Worm (Caenorhabditis elegans) whole organism, early embryonic: ENCODE results near the gene F56D6.18.
"Not testable (repeated sequence)": the region's sequence is repeated elsewhere in the genome, so short reads cannot be mapped to it uniquely, and the experiment has no call there.

ENCODE experiments used
- B0310.2 ChIP-seq: sonication (generic microtip); optimal IDR thresholded peaks from 2 replicates; lab custom pipeline; 2016; ENCODE audit warnings: mild to moderate bottlenecking, missing genetic modification characterization, missing compliant biosample characterization
- F13C5.2 ChIP-seq: sonication (generic microtip); optimal IDR thresholded peaks from 2 replicates; lab custom pipeline; 2017; ENCODE audit warnings: mild to moderate bottlenecking, missing genetic modification characterization, inconsistent platforms, missing compliant biosample characterization
- aly-1 ChIP-seq: sonication (generic microtip); optimal IDR thresholded peaks from 2 replicates; lab custom pipeline; 2016; ENCODE audit warnings: missing genetic modification characterization, missing compliant biosample characterization
- ama-1 ChIP-seq: fragments of 150-350 bp; optimal IDR thresholded peaks from 2 replicates; lab custom pipeline; 2014
- ceh-13 ChIP-seq: fragments of 200-800 bp; sonication (Bioruptor generic); optimal IDR thresholded peaks from 2 replicates; lab custom pipeline; 2018; ENCODE audit warnings: mild to moderate bottlenecking, missing genetic modification characterization, missing compliant biosample characterization
- ceh-36 ChIP-seq: sonication (generic microtip); optimal IDR thresholded peaks from 2 replicates; lab custom pipeline; 2016; ENCODE audit warnings: missing genetic modification characterization, inconsistent platforms, missing compliant biosample characterization
- ets-7 ChIP-seq: sonication (generic microtip); optimal IDR thresholded peaks from 2 replicates; lab custom pipeline; 2016; ENCODE audit warnings: missing genotype, missing genetic modification characterization, missing compliant biosample characterization
- flt-1 ChIP-seq: fragments of 200-800 bp; sonication (Bioruptor generic); IDR thresholded peaks from 2 replicates; pipeline ENCODE4 v1.3.6; 2022; ENCODE audit warnings: missing genetic modification characterization, missing compliant biosample characterization
- hmbx-1 ChIP-seq: sonication (generic microtip); optimal IDR thresholded peaks from 2 replicates; lab custom pipeline; 2016; ENCODE audit warnings: mild to moderate bottlenecking, missing genetic modification characterization, missing compliant biosample characterization
- hmg-4 ChIP-seq: fragments of 200-800 bp; sonication (Bioruptor generic); optimal IDR thresholded peaks from 2 replicates; lab custom pipeline; 2018; ENCODE audit warnings: mild to moderate bottlenecking, missing genetic modification characterization, missing compliant biosample characterization
- hnd-1 ChIP-seq: sonication (generic microtip); optimal IDR thresholded peaks from 2 replicates; lab custom pipeline; 2016; ENCODE audit warnings: missing genetic modification characterization, missing compliant biosample characterization
- pes-1 ChIP-seq: fragments of 200-800 bp; sonication (Bioruptor generic); IDR thresholded peaks from 2 replicates; pipeline ENCODE4 v1.3.6; 2022; ENCODE audit warnings: missing genetic modification reagents, missing genetic modification characterization, missing compliant biosample characterization
- scrt-1 ChIP-seq: fragments of 200-800 bp; sonication (Bioruptor generic); IDR thresholded peaks from 2 replicates; pipeline ENCODE4 v1.3.6; 2022; ENCODE audit warnings: missing genetic modification characterization, missing compliant biosample characterization
- sea-1 ChIP-seq: fragments of 200-800 bp; sonication (Bioruptor generic); conservative IDR thresholded peaks from 2 replicates; pipeline ENCODE4 v1.3.6; 2022; ENCODE audit warnings: missing genetic modification characterization, missing compliant biosample characterization
- tbx-11 ChIP-seq: fragments of 200-800 bp; sonication (Bioruptor generic); IDR thresholded peaks from 2 replicates; pipeline ENCODE4 v1.3.6; 2022; ENCODE audit warnings: missing genetic modification characterization, missing compliant biosample characterization
- tbx-37 ChIP-seq: fragments of 200-800 bp; sonication (Bioruptor generic); conservative IDR thresholded peaks from 2 replicates; pipeline ENCODE4 v1.3.6; 2022; ENCODE audit warnings: missing genetic modification reagents, missing genetic modification characterization, missing compliant biosample characterization
- tra-4 ChIP-seq: sonication (generic microtip); optimal IDR thresholded peaks from 2 replicates; lab custom pipeline; 2017; ENCODE audit warnings: missing genetic modification characterization, missing compliant biosample characterization

F56D6.18 gene

DNA sequence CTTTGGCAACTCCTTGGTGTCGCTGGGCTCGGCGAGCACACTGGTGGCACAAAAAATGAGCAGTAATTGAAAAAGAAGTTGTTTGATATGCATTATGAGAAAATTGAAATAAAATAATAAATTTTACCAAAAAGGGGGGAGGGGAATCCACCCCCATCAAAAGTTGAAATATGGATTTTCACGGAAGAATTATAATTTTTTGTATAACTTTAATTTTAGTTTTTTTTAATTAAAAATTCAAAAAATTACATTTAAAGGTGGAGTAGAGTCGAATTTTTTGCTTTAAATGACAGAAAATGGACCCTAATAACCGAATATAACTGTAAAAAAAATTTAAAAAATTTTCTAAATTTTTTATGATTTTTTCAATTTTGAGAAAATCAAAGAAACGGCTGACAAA is at the start of gene F56D6.18:
Gene F56D6.18 (minus strand): TSS at position 101 of the 400 bp plus-strand sequence.
- TF ChIP-seq ets-7 (tag; lab: Kevin White, UChicago); sea-1 (GFP tag; lab: Robert Waterston, UW); hnd-1 (tag; lab: Kevin White, UChicago): not testable (repeated sequence)

DNA sequence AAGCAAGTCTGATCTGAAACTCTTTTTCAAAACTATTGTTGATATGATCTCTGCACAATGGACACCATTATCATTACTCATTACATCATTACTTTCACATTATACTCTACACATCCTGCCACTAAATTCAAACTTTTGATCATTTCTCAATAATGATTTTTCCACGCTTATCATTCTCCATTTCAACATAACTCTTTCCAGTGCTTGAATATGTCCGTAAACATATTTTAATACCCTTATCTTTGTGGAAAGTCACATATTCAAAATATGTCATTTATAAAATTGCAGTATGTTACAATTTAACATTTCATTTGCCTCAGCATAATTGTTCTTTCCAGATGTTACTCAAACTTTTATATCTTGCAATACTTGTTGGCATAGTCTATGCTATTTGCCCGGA is 48.6 kb upstream of the F56D6.18 start, which contains the start of gene clec-75:
Gene clec-75 (plus strand): TSS at position 339 of the 400 bp plus-strand sequence.
- TF ChIP-seq pes-1 (GFP tag; lab: Robert Waterston, UW), result no peak
- no peak for TF ChIP-seq tbx-11 (GFP tag; lab: Robert Waterston, UW)
- no peak for TF ChIP-seq ceh-13 (GFP tag; lab: Kevin White, UChicago)
- no peak for TF ChIP-seq hmg-4
- no peak for TF ChIP-seq tra-4 (tag; lab: Kevin White, UChicago)
- no peak for TF ChIP-seq ceh-36 (tag; lab: Kevin White, UChicago)
- no peak for TF ChIP-seq tbx-37 (GFP tag; lab: Robert Waterston, UW)
- TF ChIP-seq ama-1 (lab: Kevin White, UChicago), result no peak
- no peak for TF ChIP-seq sea-1 (GFP tag; lab: Robert Waterston, UW)
- TF ChIP-seq scrt-1 (GFP tag; lab: Robert Waterston, UW), result no peak
- no peak for TF ChIP-seq B0310.2 (tag; lab: Kevin White, UChicago)
- no peak for TF ChIP-seq aly-1

DNA sequence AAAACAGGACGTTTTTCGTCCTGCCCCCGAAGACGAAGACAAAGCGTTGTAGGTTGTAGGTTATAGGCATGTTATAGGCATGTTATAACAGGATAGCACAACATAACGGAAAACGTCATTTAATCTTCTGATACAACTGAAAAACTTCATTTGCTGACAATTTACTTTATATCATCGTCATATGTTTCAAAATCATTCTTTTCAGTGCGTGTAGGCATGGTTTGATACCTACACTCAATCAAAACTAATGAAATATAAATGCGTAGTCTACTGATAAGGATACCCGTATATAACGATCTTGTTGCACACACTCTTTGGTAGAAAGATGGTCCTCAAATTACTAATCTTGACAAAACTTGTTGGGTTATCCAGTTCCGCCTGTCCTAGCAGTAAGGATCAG is 45.0 kb upstream of the F56D6.18 start, which contains the start of gene clec-74:
Gene clec-74 (plus strand): TSS at position 301 of the 400 bp plus-strand sequence.
- TF ChIP-seq ama-1 (lab: Kevin White, UChicago), result no peak
- TF ChIP-seq ceh-13 (GFP tag; lab: Kevin White, UChicago), result no peak
- no peak for TF ChIP-seq aly-1
- no peak for TF ChIP-seq ets-7 (tag; lab: Kevin White, UChicago)
- TF ChIP-seq tra-4 (tag; lab: Kevin White, UChicago), result no peak
- no peak for TF ChIP-seq ceh-36 (tag; lab: Kevin White, UChicago)

DNA sequence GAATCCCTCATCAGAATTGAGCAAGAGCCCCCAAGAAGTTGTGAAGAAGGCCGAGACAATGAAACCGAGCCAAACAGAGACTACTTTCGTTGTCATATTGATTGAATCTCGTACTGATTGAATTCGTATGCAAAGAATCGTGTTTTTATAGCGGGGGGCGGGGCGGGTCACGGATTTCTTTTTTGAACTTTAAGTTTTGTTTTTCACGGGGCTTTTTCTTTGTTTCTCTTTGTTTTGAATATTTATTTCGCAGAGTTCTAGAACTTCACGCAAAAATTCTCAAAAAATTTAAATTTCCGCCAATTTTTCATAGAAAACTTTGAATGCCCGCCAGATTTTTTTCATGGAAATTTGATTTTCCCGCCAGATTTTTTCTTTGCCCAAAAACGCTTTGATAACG is 44.3 kb upstream of the F56D6.18 start, which contains the start of gene clec-73:
Gene clec-73 (minus strand): TSS at position 101 of the 400 bp plus-strand sequence.
- TF ChIP-seq pes-1 (GFP tag; lab: Robert Waterston, UW) (no peak), tbx-11 (GFP tag; lab: Robert Waterston, UW) (no peak), tbx-37 (GFP tag; lab: Robert Waterston, UW) (no peak), ets-7 (tag; lab: Kevin White, UChicago) (no peak), ceh-13 (GFP tag; lab: Kevin White, UChicago) (no peak), flt-1 (GFP tag; lab: Robert Waterston, UW) (no peak), ceh-36 (tag; lab: Kevin White, UChicago) (no peak), scrt-1 (GFP tag; lab: Robert Waterston, UW) (no peak), aly-1 (no peak), F13C5.2 (tag; lab: Kevin White, UChicago) (no peak), tra-4 (tag; lab: Kevin White, UChicago) (no peak), hnd-1 (tag; lab: Kevin White, UChicago) (no peak), hmbx-1 (tag; lab: Kevin White, UChicago) (no peak), sea-1 (GFP tag; lab: Robert Waterston, UW) (no peak), ama-1 (lab: Kevin White, UChicago) (no peak), hmg-4 (no peak)

DNA sequence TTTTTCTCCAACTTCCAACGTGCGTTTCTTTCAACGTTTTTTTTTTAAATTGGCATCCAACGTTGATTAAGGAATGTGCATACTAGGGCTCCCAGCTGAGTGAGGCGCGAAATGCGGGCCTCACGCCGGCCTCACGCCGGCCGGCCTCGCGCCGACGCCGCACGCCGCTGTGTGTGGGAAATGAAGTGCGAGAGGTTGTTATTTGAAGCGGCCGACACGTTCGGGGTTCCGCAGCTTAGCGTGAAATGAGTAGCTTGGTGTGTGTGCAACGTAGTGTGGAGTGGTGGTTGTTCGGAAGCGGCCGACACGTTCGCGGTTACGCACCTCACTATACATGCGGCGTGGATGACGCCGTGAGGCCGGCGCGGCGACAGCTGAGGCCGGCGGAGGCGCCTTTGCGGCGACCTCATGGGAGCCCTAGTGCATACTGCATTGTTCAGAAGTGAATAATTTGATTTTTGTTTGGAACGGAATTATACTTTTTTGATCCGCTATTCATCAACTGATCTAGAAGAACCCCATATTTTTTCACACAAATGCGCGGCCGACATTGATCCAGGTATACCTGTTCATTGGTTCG is 35.7 kb upstream of the F56D6.18 start:
- 0 out of 2 replicates have a peak, but pooled peaks have one; percentile 32 for TF ChIP-seq scrt-1 (GFP tag; lab: Robert Waterston, UW)

DNA sequence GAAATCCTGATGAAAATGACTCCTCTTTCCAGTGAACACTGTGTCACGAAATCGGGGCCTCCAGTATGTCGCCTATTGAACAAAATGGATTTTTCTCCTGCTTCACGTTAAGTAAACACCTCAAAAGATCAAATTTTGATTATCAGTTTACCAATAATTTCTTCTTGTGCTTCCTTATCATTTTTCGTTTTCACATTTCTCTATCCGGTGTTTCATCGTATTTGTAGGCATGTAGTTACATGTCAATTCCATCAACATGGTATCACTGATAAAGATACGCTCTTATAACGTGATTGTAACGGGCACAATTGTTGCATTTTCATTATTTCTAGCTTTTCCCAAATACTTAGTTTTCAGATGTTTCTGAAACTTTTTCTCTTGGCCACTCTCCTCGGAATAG is 32.7 kb upstream of the F56D6.18 start, which contains the start of gene clec-72:
Gene clec-72 (plus strand): TSS at position 358 of the 400 bp plus-strand sequence.
- TF ChIP-seq F13C5.2 (tag; lab: Kevin White, UChicago) (no peak), tra-4 (tag; lab: Kevin White, UChicago) (no peak), aly-1 (no peak), sea-1 (GFP tag; lab: Robert Waterston, UW) (no peak), tbx-37 (GFP tag; lab: Robert Waterston, UW) (no peak), B0310.2 (tag; lab: Kevin White, UChicago) (no peak), flt-1 (GFP tag; lab: Robert Waterston, UW) (no peak), tbx-11 (GFP tag; lab: Robert Waterston, UW) (no peak), ceh-36 (tag; lab: Kevin White, UChicago) (no peak), ama-1 (lab: Kevin White, UChicago) (no peak), pes-1 (GFP tag; lab: Robert Waterston, UW) (no peak), hmbx-1 (tag; lab: Kevin White, UChicago) (no peak), scrt-1 (GFP tag; lab: Robert Waterston, UW) (no peak), ceh-13 (GFP tag; lab: Kevin White, UChicago) (no peak)

DNA sequence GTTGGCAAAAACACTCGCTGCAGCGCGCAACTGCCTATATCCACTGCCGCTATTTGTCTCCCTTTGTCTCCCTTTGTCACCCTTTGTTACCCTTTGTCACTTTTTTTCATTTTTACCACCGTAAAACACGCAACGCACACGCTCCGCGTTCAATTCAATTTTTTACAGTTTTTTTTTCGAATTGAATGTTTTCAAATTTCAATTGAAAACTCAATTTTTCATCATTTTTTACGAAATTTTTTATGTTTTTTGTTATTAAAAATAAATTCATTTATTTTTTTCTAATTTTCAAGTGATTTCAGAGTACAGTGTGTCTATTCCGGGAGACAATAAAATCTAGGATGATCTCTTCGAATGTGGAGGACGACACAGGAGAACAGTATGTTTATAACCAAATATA is 31.3 kb upstream of the F56D6.18 start, which contains the start of gene Y46C8AL.11:
Gene Y46C8AL.11 (plus strand): TSS at position 301 of the 400 bp plus-strand sequence.
- TF ChIP-seq ceh-36 (tag; lab: Kevin White, UChicago) (no peak), tra-4 (tag; lab: Kevin White, UChicago) (no peak), aly-1 (no peak), ets-7 (tag; lab: Kevin White, UChicago) (no peak), F13C5.2 (tag; lab: Kevin White, UChicago) (no peak), ama-1 (lab: Kevin White, UChicago) (no peak), sea-1 (GFP tag; lab: Robert Waterston, UW) (no peak), hmbx-1 (tag; lab: Kevin White, UChicago) (no peak), pes-1 (GFP tag; lab: Robert Waterston, UW) (no peak), B0310.2 (tag; lab: Kevin White, UChicago) (no peak), tbx-11 (GFP tag; lab: Robert Waterston, UW) (no peak), hmg-4 (no peak), scrt-1 (GFP tag; lab: Robert Waterston, UW) (no peak), tbx-37 (GFP tag; lab: Robert Waterston, UW) (no peak), flt-1 (GFP tag; lab: Robert Waterston, UW) (no peak)
